Worm (Caenorhabditis elegans) whole organism, L4 larva: ENCODE measurements around the gene marc-5.
A peak's percentile ranks its signal among the peaks of the same experiment; 100 is the strongest.

Experiments used
- hmg-1.1 ChIP-seq: fragments of 200-800 bp; sonication (Bioruptor generic); IDR thresholded peaks from 2 replicates; pipeline ENCODE4 v1.3.6; 2022; ENCODE audit warnings: missing genetic modification reagents, missing genetic modification characterization, missing compliant biosample characterization
- mdl-1 ChIP-seq, 2 experiments: fragments of 150-350 bp in 1 of 2; sonication (generic microtip) in 1 of 2; optimal IDR thresholded peaks; 2 replicates each; lab custom pipeline; 2014 to 2017; ENCODE audit warnings: missing biosample characterization in 2 of 2, missing genetic modification characterization in 2 of 2
- nhr-11 ChIP-seq: fragments of 150-350 bp; optimal IDR thresholded peaks from 2 replicates; lab custom pipeline; 2014; ENCODE audit warnings: missing biosample characterization, missing genetic modification characterization
- nhr-42 ChIP-seq: fragments of 200-800 bp; sonication (Bioruptor generic); IDR thresholded peaks from 2 replicates; pipeline ENCODE4 v1.3.6; 2022; ENCODE audit warnings: missing genetic modification characterization, missing compliant biosample characterization
- nhr-6 ChIP-seq: fragments of 150-350 bp; optimal IDR thresholded peaks from 2 replicates; lab custom pipeline; 2014; ENCODE audit warnings: missing biosample characterization, missing genetic modification characterization
- set-16 ChIP-seq: fragments of 200-800 bp; sonication (Bioruptor generic); IDR thresholded peaks from 2 replicates; pipeline ENCODE4 v1.3.6; 2022; ENCODE audit warnings: missing genetic modification reagents, missing genetic modification characterization, missing compliant biosample characterization
- tra-1 ChIP-seq: fragments of 200-800 bp; sonication (Bioruptor generic); IDR thresholded peaks from 2 replicates; pipeline ENCODE4 v1.3.6; 2022; ENCODE audit warnings: missing genetic modification reagents, missing genetic modification characterization, missing compliant biosample characterization

- TF ChIP-seq tra-1 (GFP tag; lab: Robert Waterston, UW) (no peak), nhr-42 (GFP tag; lab: Robert Waterston, UW) (no peak), hmg-1.1 (GFP tag; lab: Robert Waterston, UW) (no peak), mdl-1 (tag; optimal IDR thresholded peaks at IDR 0.05; lab: Kevin White, UChicago) (peak in 1 of 2 experiments; percentile 23), set-16 (GFP tag; lab: Robert Waterston, UW) (no peak), nhr-6 (tag; lab: Kevin White, UChicago) (peak; percentile 35), nhr-11 (tag; lab: Kevin White, UChicago) (peak; percentile 18)
Measured at ce11 chrII:12378793-12379192, 537 bp downstream of the marc-5 start.
